Fruit fly (Drosophila melanogaster): Measurements from ENCODE around the gene CG17233.

Gene CG17233

DNA sequence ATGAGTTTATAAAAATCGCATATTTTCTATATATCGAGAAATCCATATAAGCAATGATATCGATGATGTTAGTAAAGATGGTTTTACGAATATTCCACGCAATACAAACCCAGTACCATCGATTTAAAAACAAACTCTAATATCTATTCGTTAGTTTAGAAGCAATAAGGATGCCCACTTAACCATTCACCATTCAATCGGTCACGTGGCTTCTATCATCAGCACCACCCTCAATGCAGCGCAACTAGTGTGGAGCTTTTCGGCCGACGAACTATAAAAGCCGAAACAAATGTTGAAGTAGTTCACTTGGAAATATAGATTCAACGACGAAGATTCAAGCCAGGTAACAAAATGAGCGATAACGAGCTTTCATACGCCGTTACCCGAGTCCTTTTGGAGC is 10.3 kb downstream of the CG17233 start, which contains the start of gene CG13813:
Gene CG13813 (plus strand): TSS at position 301 of the 400 bp plus-strand sequence.
- TF ChIP-seq h (optimal IDR thresholded peaks at IDR 0.05), result no peak
- TF ChIP-seq psq (optimal IDR thresholded peaks at IDR 0.05), result no peak
- TF ChIP-seq Myc (optimal IDR thresholded peaks at IDR 0.05), result no peak
- no peak for TF ChIP-seq insv (optimal IDR thresholded peaks at IDR 0.05)
- no peak for TF ChIP-seq ttk (optimal IDR thresholded peaks at IDR 0.05)
- no peak for TF ChIP-seq Sin3A (optimal IDR thresholded peaks at IDR 0.05)

DNA sequence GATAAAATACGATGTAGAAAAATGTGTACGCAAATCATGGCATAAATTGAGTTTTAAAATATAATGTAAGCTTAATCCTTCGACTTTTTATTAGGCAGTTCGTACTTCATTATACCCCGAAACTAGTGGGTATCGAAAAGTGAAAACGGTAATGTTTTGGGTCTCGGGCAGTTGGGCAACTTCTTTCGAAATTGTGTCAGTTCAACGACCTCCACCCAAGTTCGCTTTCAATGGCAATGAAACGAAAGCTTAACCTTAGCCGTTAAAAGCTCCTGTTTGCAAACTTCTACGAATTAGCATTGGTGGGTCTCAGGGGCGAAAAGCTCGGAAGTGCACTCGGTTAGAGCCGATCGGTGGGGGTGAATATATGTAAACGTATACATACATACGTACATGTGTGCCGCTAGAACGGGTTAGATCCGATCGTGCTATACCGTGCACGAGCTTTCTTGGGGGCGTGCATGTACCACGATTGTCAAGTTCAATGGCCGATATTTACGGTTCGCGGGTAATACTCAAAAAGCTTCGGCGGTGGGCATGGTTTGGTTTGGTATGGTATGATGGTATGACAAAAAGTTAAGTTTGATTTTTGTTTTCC is 11.4 kb downstream of the CG17233 start:
- TF ChIP-seq Sin3A (optimal IDR thresholded peaks at IDR 0.05) (no peak), ttk (optimal IDR thresholded peaks at IDR 0.05) (no peak)

DNA sequence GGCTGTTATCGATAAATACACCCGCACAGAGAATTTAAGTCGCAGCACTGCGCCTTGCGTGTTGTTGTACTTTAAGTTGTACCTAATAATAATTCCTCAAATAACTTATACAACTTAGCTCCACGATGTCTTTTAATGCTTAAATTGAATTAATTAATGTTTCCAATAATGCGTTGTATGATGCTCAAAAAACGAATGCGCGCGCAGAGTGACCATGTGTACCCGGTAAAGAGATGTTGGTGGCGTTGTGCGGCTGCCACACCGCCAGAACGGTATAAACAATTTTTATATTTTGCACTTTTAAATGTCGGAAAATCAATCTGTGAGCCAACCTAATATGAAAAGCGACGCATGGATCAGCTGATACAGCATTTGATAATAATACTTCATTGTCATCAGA is 15.6 kb downstream of the CG17233 start:
- TF ChIP-seq ttk (optimal IDR thresholded peaks at IDR 0.05) (no peak), Sin3A (optimal IDR thresholded peaks at IDR 0.05) (no peak), h (optimal IDR thresholded peaks at IDR 0.05) (no peak), psq (optimal IDR thresholded peaks at IDR 0.05) (no peak), insv (optimal IDR thresholded peaks at IDR 0.05) (no peak), Myc (optimal IDR thresholded peaks at IDR 0.05) (no peak)

DNA sequence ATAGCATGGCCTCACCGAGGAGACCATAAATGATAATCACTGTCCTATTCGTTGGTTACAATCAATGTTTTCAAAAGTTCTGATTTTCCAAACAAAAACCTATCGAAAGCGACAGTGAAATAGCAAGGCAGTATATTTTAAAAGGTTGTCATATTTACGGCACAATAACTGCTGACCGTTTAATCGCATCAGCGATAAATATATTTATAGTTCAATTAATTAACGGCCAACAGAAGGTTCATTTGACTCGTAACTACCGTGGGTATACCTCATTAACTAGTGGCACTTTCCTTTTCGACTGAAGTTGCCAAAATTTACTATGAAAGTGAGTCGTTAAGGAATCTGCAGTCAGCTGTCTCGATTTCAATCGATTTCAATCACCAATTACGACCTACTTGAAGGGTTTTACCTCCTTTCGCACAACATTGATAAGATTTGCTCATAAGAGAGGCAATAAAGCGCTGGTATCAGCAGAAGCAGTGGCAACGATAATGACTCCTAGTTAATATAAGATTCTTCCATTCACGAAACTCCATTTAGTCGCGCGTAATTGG is 18.2 kb downstream of the CG17233 start, which contains the start of gene CG17147:
Gene CG17147 (plus strand): TSS at position 535 of the 554 bp plus-strand sequence.
- no peak for TF ChIP-seq h (optimal IDR thresholded peaks at IDR 0.05)

DNA sequence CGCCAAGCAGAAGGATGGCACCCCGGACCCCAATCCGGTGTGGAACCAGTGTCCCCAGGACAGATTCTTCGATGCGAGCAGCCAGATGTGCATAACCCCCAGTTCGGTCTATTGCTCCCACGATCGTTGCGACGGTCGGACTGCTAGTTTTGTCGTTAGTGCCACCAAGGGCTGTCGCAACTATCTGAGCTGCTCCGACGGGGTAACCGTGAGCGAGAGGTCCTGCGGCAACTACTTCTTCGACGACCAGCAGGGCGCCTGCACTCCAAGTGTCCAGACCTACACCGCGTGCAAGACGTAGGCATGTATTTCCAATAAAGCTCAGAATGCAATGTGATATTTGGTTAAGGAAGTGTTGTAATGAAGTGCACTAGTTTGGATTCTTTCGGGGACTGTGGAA is 19.1 kb downstream of the CG17233 start:
- TF ChIP-seq h (optimal IDR thresholded peaks at IDR 0.05) (no peak), psq (optimal IDR thresholded peaks at IDR 0.05) (no peak), Myc (optimal IDR thresholded peaks at IDR 0.05) (no peak), Sin3A (optimal IDR thresholded peaks at IDR 0.05) (no peak), ttk (optimal IDR thresholded peaks at IDR 0.05) (no peak), insv (optimal IDR thresholded peaks at IDR 0.05) (no peak)

- TF ChIP-seq insv (optimal IDR thresholded peaks at IDR 0.05) (no peak), Myc (optimal IDR thresholded peaks at IDR 0.05) (no peak), psq (optimal IDR thresholded peaks at IDR 0.05) (no peak), Sin3A (optimal IDR thresholded peaks at IDR 0.05) (no peak), ttk (optimal IDR thresholded peaks at IDR 0.05) (no peak), h (optimal IDR thresholded peaks at IDR 0.05) (no peak)
Measured at dm6 chr3L:20221412-20221864, 20.3 kb downstream of the CG17233 start, which contains the start of gene CG17145. Gene CG17145, plus strand, starts transcription at chr3L:20221814.

- TF ChIP-seq h (optimal IDR thresholded peaks at IDR 0.05), result no peak
Measured at dm6 chr3L:20220918-20221317, 20.8 kb downstream of the CG17233 start.

DNA sequence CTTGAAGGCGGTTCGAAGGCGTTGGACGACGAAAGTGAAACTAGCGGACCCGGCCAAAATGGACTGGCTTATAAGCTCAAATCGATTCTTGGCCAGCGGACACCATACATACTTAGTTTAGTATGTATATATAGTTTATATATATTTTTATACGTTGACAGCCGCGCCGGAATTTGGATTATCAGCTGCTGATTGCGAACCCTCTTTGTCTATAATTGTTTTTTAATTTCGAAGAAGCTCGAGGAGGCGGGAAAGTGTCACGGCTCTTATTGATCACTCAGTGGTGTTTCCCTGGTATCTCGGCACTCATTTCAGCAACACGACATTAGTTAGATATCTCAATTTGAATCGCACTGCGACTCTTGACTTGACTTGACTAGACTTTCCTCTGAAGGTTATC is 21.3 kb downstream of the CG17233 start, which contains the start of gene CG6933:
Gene CG6933 (minus strand): TSS at position 47 of the 400 bp plus-strand sequence.
- TF ChIP-seq h (optimal IDR thresholded peaks at IDR 0.05), result no peak
- TF ChIP-seq psq (optimal IDR thresholded peaks at IDR 0.05), result no peak
- TF ChIP-seq insv (optimal IDR thresholded peaks at IDR 0.05), result no peak
- no peak for TF ChIP-seq ttk (optimal IDR thresholded peaks at IDR 0.05)
- no peak for TF ChIP-seq Myc (optimal IDR thresholded peaks at IDR 0.05)
- TF ChIP-seq Sin3A (optimal IDR thresholded peaks at IDR 0.05), result no peak

dm6 chr3L:20212022-20212421 is 29.7 kb downstream of the CG17233 start, which contains the start of gene CG7017:
Gene CG7017, minus strand, starts transcription at chr3L:20212122.
- TF ChIP-seq insv (optimal IDR thresholded peaks at IDR 0.05) (no peak), h (optimal IDR thresholded peaks at IDR 0.05) (no peak), psq (optimal IDR thresholded peaks at IDR 0.05) (no peak), Sin3A (optimal IDR thresholded peaks at IDR 0.05) (no peak), ttk (optimal IDR thresholded peaks at IDR 0.05) (no peak), Myc (optimal IDR thresholded peaks at IDR 0.05) (no peak)

dm6 chr3L:20209896-20210295 is 31.8 kb downstream of the CG17233 start:
- TF ChIP-seq ttk (optimal IDR thresholded peaks at IDR 0.05) (no peak), Myc (optimal IDR thresholded peaks at IDR 0.05) (no peak), h (optimal IDR thresholded peaks at IDR 0.05) (no peak), Sin3A (optimal IDR thresholded peaks at IDR 0.05) (no peak), insv (optimal IDR thresholded peaks at IDR 0.05) (no peak), psq (optimal IDR thresholded peaks at IDR 0.05) (no peak)

- TF ChIP-seq h (optimal IDR thresholded peaks at IDR 0.05) (no peak), Myc (optimal IDR thresholded peaks at IDR 0.05) (no peak), insv (optimal IDR thresholded peaks at IDR 0.05) (no peak), Sin3A (optimal IDR thresholded peaks at IDR 0.05) (no peak), ttk (optimal IDR thresholded peaks at IDR 0.05) (no peak), psq (optimal IDR thresholded peaks at IDR 0.05) (no peak)
Measured at dm6 chr3L:20209092-20209491, 32.6 kb downstream of the CG17233 start.

DNA sequence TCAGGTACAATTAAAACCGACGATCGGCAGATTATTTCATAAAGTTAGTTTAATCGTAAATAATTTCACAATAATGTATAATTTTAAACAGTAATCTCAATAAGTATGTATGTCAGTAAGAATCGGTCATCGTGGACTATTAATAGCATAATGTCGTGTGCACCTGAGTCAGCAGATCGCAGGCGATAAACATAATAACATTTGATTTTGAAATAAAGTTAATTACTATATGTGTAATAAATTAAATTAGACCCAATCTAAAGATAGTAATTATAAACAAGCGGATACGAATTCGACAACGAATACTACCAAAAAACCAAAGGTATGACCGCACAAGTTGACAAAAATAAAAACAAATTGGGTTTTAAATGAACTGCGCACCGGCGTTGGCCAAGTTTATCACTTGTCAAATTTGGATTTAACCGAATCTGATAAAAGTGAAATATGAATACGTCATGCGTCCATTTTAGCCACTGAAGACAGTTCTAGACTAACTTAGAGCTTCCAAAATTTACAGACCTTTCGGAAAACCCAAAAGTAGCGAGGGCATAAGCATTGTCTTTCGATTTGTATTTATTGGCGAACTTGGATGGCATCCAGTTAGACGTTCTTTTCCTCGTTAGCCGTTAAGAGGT is 34.6 kb downstream of the CG17233 start, which contains the start of gene CG6996:
Gene CG6996 (plus strand): TSS at position 585 of the 635 bp plus-strand sequence.
- TF ChIP-seq insv (optimal IDR thresholded peaks at IDR 0.05) (no peak), psq (optimal IDR thresholded peaks at IDR 0.05) (no peak), Myc (optimal IDR thresholded peaks at IDR 0.05) (no peak), Sin3A (optimal IDR thresholded peaks at IDR 0.05) (no peak), ttk (optimal IDR thresholded peaks at IDR 0.05) (no peak), h (optimal IDR thresholded peaks at IDR 0.05) (no peak)

Data from Kc167 (cell line).